Fruit fly (Drosophila melanogaster): ENCODE results near the gene CG16762.

The CG16762 gene

DNA sequence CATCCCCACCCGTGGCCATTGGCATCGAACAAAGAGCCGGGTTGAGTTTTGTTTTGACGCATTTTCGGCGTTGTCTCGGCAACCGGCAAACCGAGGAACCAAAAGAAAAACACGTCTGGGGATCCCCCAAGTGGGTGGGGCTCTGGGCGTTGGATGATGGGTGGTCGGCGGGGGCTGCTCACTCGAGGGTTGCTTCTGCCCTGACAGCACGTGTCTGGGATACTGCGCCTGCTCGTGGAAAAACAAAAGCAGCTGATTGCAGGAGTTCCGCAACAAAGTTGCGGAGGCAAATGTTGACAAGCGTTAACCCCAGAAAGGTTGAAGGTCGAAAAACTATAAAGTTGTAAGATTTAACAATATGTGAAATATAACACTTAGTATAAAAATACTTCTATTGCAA lies 5.1 kb upstream of the CG16762 start (continued):
- TF ChIP-seq CG10267 (tag; optimal IDR thresholded peaks at IDR 0.05) (no peak), cwo (GFP tag; optimal IDR thresholded peaks at IDR 0.05) (peak; percentile 59), CG13775 (GFP tag; optimal IDR thresholded peaks at IDR 0.05) (no peak), Hey (tag; optimal IDR thresholded peaks at IDR 0.05) (no peak), CG6813 (GFP tag; optimal IDR thresholded peaks at IDR 0.05) (no peak), CG1529 (GFP tag; optimal IDR thresholded peaks at IDR 0.05) (no peak), jumu (GFP tag; optimal IDR thresholded peaks at IDR 0.05) (no peak), HLH4C (GFP tag; IDR thresholded peaks at IDR 0.05; ENCODE audit: partially characterized antibody) (no peak), gce (GFP tag; IDR thresholded peaks at IDR 0.05) (no peak), CG30020 (tag; optimal IDR thresholded peaks at IDR 0.05) (no peak), Gug (GFP tag; IDR thresholded peaks at IDR 0.05) (no peak), CG6765 (GFP tag; optimal IDR thresholded peaks at IDR 0.05) (no peak), Rx (GFP tag; IDR thresholded peaks at IDR 0.05) (no peak), CG12219 (GFP tag; optimal IDR thresholded peaks at IDR 0.05) (no peak), Oaz (GFP tag; IDR thresholded peaks at IDR 0.05) (no peak)

DNA sequence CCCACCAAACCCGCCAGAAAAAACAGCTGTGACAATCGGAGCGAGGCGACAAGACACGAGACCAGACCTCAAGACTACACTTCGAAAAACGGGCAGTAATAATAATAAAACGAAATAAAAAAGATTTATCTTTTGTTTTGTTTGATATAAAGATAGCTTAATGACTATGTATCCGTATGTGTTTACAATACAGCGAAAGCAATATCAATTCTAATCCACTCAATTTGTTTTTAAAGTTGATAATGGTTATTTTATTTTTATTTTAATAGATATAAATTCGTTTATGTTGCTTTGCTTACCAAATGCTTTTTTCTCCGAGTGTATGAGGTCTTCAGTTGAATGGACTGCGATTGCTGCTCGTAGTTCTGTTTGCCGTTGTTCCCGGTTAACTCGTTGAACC lies 3.8 kb upstream of the CG16762 start:
- no peak for TF ChIP-seq Antp (GFP tag; optimal IDR thresholded peaks at IDR 0.05)
- peak; percentile 49 for TF ChIP-seq Mes4 (GFP tag; optimal IDR thresholded peaks at IDR 0.05)
- no peak for TF ChIP-seq crol (GFP tag; IDR thresholded peaks at IDR 0.05)
- no peak for TF ChIP-seq fu2 (GFP tag; optimal IDR thresholded peaks at IDR 0.05)
- no peak for TF ChIP-seq jigr1 (GFP tag; IDR thresholded peaks at IDR 0.05)
- TF ChIP-seq BEAF-32 (GFP tag; optimal IDR thresholded peaks at IDR 0.05): no peak
- no peak for TF ChIP-seq Rfx (GFP tag; IDR thresholded peaks at IDR 0.05)
- peak; percentile 80 for TF ChIP-seq Blimp-1 (GFP tag; optimal IDR thresholded peaks at IDR 0.05)
- TF ChIP-seq z (GFP tag; IDR thresholded peaks at IDR 0.05): no peak
- peak; percentile 40 for TF ChIP-seq CG17829 (tag; optimal IDR thresholded peaks at IDR 0.05)
- peak; percentile 31; the same call in 1 of the 3 replicates for TF ChIP-seq CG7357 (GFP tag; IDR thresholded peaks at IDR 0.05)
- TF ChIP-seq CG12391 (tag; optimal IDR thresholded peaks at IDR 0.05): peak; percentile 63
- TF ChIP-seq nom (GFP tag; optimal IDR thresholded peaks at IDR 0.05): peak; percentile 93
- peak; percentile 31 for TF ChIP-seq CG2202 (tag; optimal IDR thresholded peaks at IDR 0.05)
- no peak for TF ChIP-seq emc (GFP tag; optimal IDR thresholded peaks at IDR 0.05)
- peak; percentile 42 for TF ChIP-seq gsb-n (tag; optimal IDR thresholded peaks at IDR 0.05)
- peak; percentile 71 for TF ChIP-seq lab (GFP tag; optimal IDR thresholded peaks at IDR 0.05)
- peak; percentile 67 for TF ChIP-seq CG2678 (tag; optimal IDR thresholded peaks at IDR 0.05)
- no peak for TF ChIP-seq C15 (GFP tag; IDR thresholded peaks at IDR 0.05)
- TF ChIP-seq CG4404 (GFP tag; IDR thresholded peaks at IDR 0.05): 0 out of 2 replicates have a peak, but pooled peaks have one; percentile 20
- TF ChIP-seq NC2β (GFP tag; optimal IDR thresholded peaks at IDR 0.05): peak; percentile 33
- TF ChIP-seq Myb (GFP tag; optimal IDR thresholded peaks at IDR 0.05): no peak
- no peak for TF ChIP-seq gt (GFP tag; IDR thresholded peaks at IDR 0.05)
- TF ChIP-seq CG9215 (GFP tag; IDR thresholded peaks at IDR 0.05): no peak
- peak; percentile 33 for TF ChIP-seq ATbp (GFP tag; optimal IDR thresholded peaks at IDR 0.05)
- TF ChIP-seq gem (tag; optimal IDR thresholded peaks at IDR 0.05): peak; percentile 75
- TF ChIP-seq MBD-R2 (GFP tag; IDR thresholded peaks at IDR 0.05): peak; percentile 18; the same call in 1 of the 2 replicates
- peak; percentile 47 for TF ChIP-seq BtbVII (GFP tag; optimal IDR thresholded peaks at IDR 0.05)
- TF ChIP-seq CG7786 (GFP tag; optimal IDR thresholded peaks at IDR 0.05): peak; percentile 13
- no peak for TF ChIP-seq slou (GFP tag; optimal IDR thresholded peaks at IDR 0.05)
- TF ChIP-seq CG12659 (GFP tag; optimal IDR thresholded peaks at IDR 0.05): no peak
- peak; percentile 81 for TF ChIP-seq CG11504 (tag; optimal IDR thresholded peaks at IDR 0.05)
- peak; percentile 56 for TF ChIP-seq CG6689 (GFP tag; IDR thresholded peaks at IDR 0.05)
- no peak for TF ChIP-seq tx (GFP tag; optimal IDR thresholded peaks at IDR 0.05)
- TF ChIP-seq Gsc (GFP tag; IDR thresholded peaks at IDR 0.05): no peak
- TF ChIP-seq sqz (GFP tag; optimal IDR thresholded peaks at IDR 0.05): peak; percentile 19
